Worm (Caenorhabditis elegans): ENCODE results near the gene F55B11.6.

- TF ChIP-seq let-526 (GFP tag; IDR thresholded peaks at IDR 0.05) (no peak), somi-1 (GFP tag; optimal IDR thresholded peaks at IDR 0.05) (no peak), gei-17 (GFP tag; optimal IDR thresholded peaks at IDR 0.05) (no peak), lin-35 (GFP tag; optimal IDR thresholded peaks at IDR 0.05) (no peak), hrde-1 (tag; optimal IDR thresholded peaks at IDR 0.05; ENCODE audit: borderline replicate concordance) (no peak), hmg-1.2 (GFP tag; IDR thresholded peaks at IDR 0.05) (no peak), C17E4.6 (GFP tag; IDR thresholded peaks at IDR 0.05) (no peak), F39B2.1 (GFP tag; IDR thresholded peaks at IDR 0.05) (no peak), K11D2.4 (GFP tag; IDR thresholded peaks at IDR 0.05) (no peak), nhr-179 (tag; optimal IDR thresholded peaks at IDR 0.05) (no peak), rpc-1 (optimal IDR thresholded peaks at IDR 0.05) (no peak), rpc-1 (tag; optimal IDR thresholded peaks at IDR 0.05) (no peak)
These were observed 27.0 kb upstream of the F55B11.6 start, which contains the start of gene tra-3 for ce11 chrIV:14444077-14444476.
